Worm (Caenorhabditis elegans) whole organism, L1 larva: ENCODE results near the gene twk-9.

ENCODE experiments used
- C16A3.4 ChIP-seq: fragments of 150-350 bp; optimal IDR thresholded peaks from 2 replicates; lab custom pipeline; 2014; ENCODE audit warnings: missing biosample characterization, missing genetic modification characterization
- Y116A8C.19 ChIP-seq: sonication (generic microtip); optimal IDR thresholded peaks from 2 replicates; lab custom pipeline; 2016; ENCODE audit warnings: missing compliant biosample characterization, missing genetic modification characterization, borderline replicate concordance
- alr-1 ChIP-seq: fragments of 200-800 bp; sonication (Bioruptor generic); optimal IDR thresholded peaks from 2 replicates; lab custom pipeline; 2018; ENCODE audit warnings: borderline replicate concordance, mild to moderate bottlenecking, missing genetic modification characterization, missing compliant biosample characterization
- ceh-63 ChIP-seq: fragments of 200-800 bp; sonication (Bioruptor generic); optimal IDR thresholded peaks from 2 replicates; lab custom pipeline; 2018; ENCODE audit warnings: mild to moderate bottlenecking, missing genetic modification characterization, missing compliant biosample characterization
- ceh-8 ChIP-seq: fragments of 200-800 bp; sonication (Bioruptor generic); optimal IDR thresholded peaks from 2 replicates; lab custom pipeline; 2018; ENCODE audit warnings: mild to moderate bottlenecking, missing genetic modification characterization, moderate library complexity, missing compliant biosample characterization
- ceh-82 ChIP-seq, 3 experiments: fragments of 150-350 bp in 1 of 3; sonication (generic microtip) in 2 of 3; optimal IDR thresholded peaks; 2 replicates each; lab custom pipeline; 2014 to 2017; ENCODE audit warnings: missing biosample characterization in 3 of 3, missing genetic modification characterization in 3 of 3
- ceh-90 ChIP-seq: sonication (generic microtip); optimal IDR thresholded peaks from 2 replicates; lab custom pipeline; 2016; ENCODE audit warnings: missing genetic modification characterization, missing compliant biosample characterization
- ces-1 ChIP-seq: fragments of 150-350 bp; optimal IDR thresholded peaks from 2 replicates; lab custom pipeline; 2014; ENCODE audit warnings: missing biosample characterization, missing genetic modification reagents, missing genetic modification characterization
- dpl-1 ChIP-seq, 3 experiments: fragments of 150-350 bp in 2 of 3; sonication (generic microtip) in 1 of 3; optimal IDR thresholded peaks; 2 replicates each; lab custom pipeline; 2014 to 2017; ENCODE audit warnings: missing biosample characterization in 3 of 3, missing genetic modification characterization in 3 of 3, missing genetic modification reagents in 3 of 3
- dsc-1 ChIP-seq: sonication (generic microtip); optimal IDR thresholded peaks from 2 replicates; lab custom pipeline; 2016; ENCODE audit warnings: mild to moderate bottlenecking, missing genetic modification characterization, missing compliant biosample characterization
- efl-1 ChIP-seq, 4 experiments: fragments of 150-350 bp; optimal IDR thresholded peaks in 3 of 4; peaks in 1 of 4; 1 replicate in 1 of 4; 2 replicates in 3 of 4; lab custom pipeline; 2014; ENCODE audit warnings: missing biosample characterization in 2 of 4, missing genetic modification characterization in 2 of 4, missing genetic modification reagents in 2 of 4
- egl-13 ChIP-seq: sonication (generic microtip); optimal IDR thresholded peaks from 2 replicates; lab custom pipeline; 2016; ENCODE audit warnings: missing genotype, missing genetic modification reagents, missing genetic modification characterization, missing compliant biosample characterization
- egl-27 ChIP-seq, 2 experiments: fragments of 150-350 bp in 1 of 2; sonication (generic microtip); optimal IDR thresholded peaks; 3 replicates each; lab custom pipeline; 2017 to 2018; ENCODE audit warnings: missing biosample characterization in 2 of 2, missing genetic modification characterization in 2 of 2, missing genetic modification reagents in 2 of 2
- ets-5 ChIP-seq: fragments of 200-800 bp; sonication (Bioruptor generic); IDR thresholded peaks from 2 replicates; pipeline ENCODE4 v1.3.6; 2022; ENCODE audit warnings: missing genetic modification characterization, missing compliant biosample characterization
- fkh-10 ChIP-seq: sonication (generic microtip); optimal IDR thresholded peaks from 2 replicates; lab custom pipeline; 2017; ENCODE audit warnings: missing biosample characterization, missing genetic modification reagents, missing genetic modification characterization
- fkh-8 ChIP-seq: sonication (generic microtip); optimal IDR thresholded peaks from 2 replicates; lab custom pipeline; 2016; ENCODE audit warnings: mild to moderate bottlenecking, missing genetic modification characterization, missing compliant biosample characterization
- fos-1 ChIP-seq: fragments of 150-350 bp; optimal IDR thresholded peaks from 2 replicates; lab custom pipeline; 2014; ENCODE audit warnings: missing biosample characterization, missing genetic modification characterization
- hlh-17 ChIP-seq: fragments of 200-800 bp; sonication (Bioruptor generic); optimal IDR thresholded peaks from 2 replicates; lab custom pipeline; 2018; ENCODE audit warnings: missing genetic modification characterization, mild to moderate bottlenecking, missing compliant biosample characterization, moderate library complexity, borderline replicate concordance
- hlh-4 ChIP-seq: sonication (generic microtip); optimal IDR thresholded peaks from 2 replicates; lab custom pipeline; 2016; ENCODE audit warnings: mild to moderate bottlenecking, missing genetic modification characterization, missing compliant biosample characterization
- isw-1 ChIP-seq: fragments of 200-800 bp; sonication (Bioruptor generic); IDR thresholded peaks from 2 replicates; pipeline ENCODE4 v1.3.6; 2022; ENCODE audit warnings: missing genetic modification characterization, missing compliant biosample characterization
- lin-13 ChIP-seq: fragments of 150-350 bp; optimal IDR thresholded peaks from 2 replicates; lab custom pipeline; 2014; ENCODE audit warnings: missing biosample characterization, missing genetic modification reagents, missing genetic modification characterization
- lin-14 ChIP-seq: fragments of 200-800 bp; sonication (Bioruptor generic); optimal IDR thresholded peaks from 2 replicates; lab custom pipeline; 2018; ENCODE audit warnings: mild to moderate bottlenecking, missing genetic modification characterization, moderate library complexity, missing compliant biosample characterization
- lin-35 ChIP-seq, 2 experiments: fragments of 150-350 bp; optimal IDR thresholded peaks; 2 replicates each; lab custom pipeline; 2014; ENCODE audit warnings: missing biosample characterization in 2 of 2, missing genetic modification characterization in 2 of 2, missing genetic modification reagents in 2 of 2
- mab-9 ChIP-seq: fragments of 200-800 bp; sonication (Bioruptor generic); IDR thresholded peaks from 2 replicates; pipeline ENCODE4 v1.3.6; 2022; ENCODE audit warnings: missing genetic modification reagents, missing genetic modification characterization, missing compliant biosample characterization
- mef-2 ChIP-seq: fragments of 150-350 bp; optimal IDR thresholded peaks from 2 replicates; lab custom pipeline; 2014; ENCODE audit warnings: missing biosample characterization, missing genetic modification characterization
- mep-1 ChIP-seq: fragments of 150-350 bp; optimal IDR thresholded peaks from 2 replicates; lab custom pipeline; 2014; ENCODE audit warnings: missing biosample characterization, missing genetic modification characterization
- nhr-11 ChIP-seq: fragments of 150-350 bp; optimal IDR thresholded peaks from 2 replicates; lab custom pipeline; 2014; ENCODE audit warnings: missing biosample characterization, missing genetic modification characterization
- nhr-237 ChIP-seq: fragments of 150-350 bp; optimal IDR thresholded peaks from 2 replicates; lab custom pipeline; 2014; ENCODE audit warnings: missing biosample characterization, missing genetic modification characterization
- nhr-28 ChIP-seq: fragments of 150-350 bp; optimal IDR thresholded peaks from 2 replicates; lab custom pipeline; 2014; ENCODE audit warnings: missing biosample characterization, missing genetic modification characterization
- nhr-71 ChIP-seq: sonication (generic microtip); optimal IDR thresholded peaks from 2 replicates; lab custom pipeline; 2016; ENCODE audit warnings: mild to moderate bottlenecking, missing genetic modification characterization, moderate library complexity, missing compliant biosample characterization
- nhr-76 ChIP-seq: sonication (generic microtip); optimal IDR thresholded peaks from 2 replicates; lab custom pipeline; 2017; ENCODE audit warnings: missing biosample characterization, missing genetic modification characterization
- nhr-77 ChIP-seq: fragments of 150-350 bp; optimal IDR thresholded peaks from 2 replicates; lab custom pipeline; 2014; ENCODE audit warnings: missing biosample characterization, missing genetic modification characterization
- nhr-84 ChIP-seq: sonication (generic microtip); optimal IDR thresholded peaks from 2 replicates; lab custom pipeline; 2017; ENCODE audit warnings: missing biosample characterization, missing genetic modification characterization
- nhr-85 ChIP-seq: sonication (generic microtip); peaks from one replicate; lab custom pipeline; 2016; ENCODE audit warnings: missing genetic modification characterization, inconsistent platforms, missing compliant biosample characterization
- pag-3 ChIP-seq: sonication (generic microtip); optimal IDR thresholded peaks from 2 replicates; lab custom pipeline; 2017; ENCODE audit warnings: missing genetic modification characterization, mild to moderate bottlenecking, missing compliant biosample characterization, antibody characterized with exemption, borderline replicate concordance; ENCODE audit not compliant: insufficient read depth
- rnt-1 ChIP-seq: sonication (generic microtip); optimal IDR thresholded peaks from 2 replicates; lab custom pipeline; 2016; ENCODE audit warnings: mild to moderate bottlenecking, missing genetic modification characterization, moderate library complexity, missing compliant biosample characterization
- skn-1 ChIP-seq: fragments of 150-350 bp; optimal IDR thresholded peaks from 2 replicates; lab custom pipeline; 2014; ENCODE audit warnings: missing biosample characterization, missing genetic modification characterization
- snu-23 ChIP-seq: sonication (generic microtip); optimal IDR thresholded peaks from 2 replicates; lab custom pipeline; 2016; ENCODE audit warnings: missing genetic modification characterization, missing compliant biosample characterization
- sox-4 ChIP-seq: sonication (generic microtip); optimal IDR thresholded peaks from 2 replicates; lab custom pipeline; 2016; ENCODE audit warnings: missing genetic modification characterization, missing compliant biosample characterization
- sptf-1 ChIP-seq: fragments of 150-350 bp; optimal IDR thresholded peaks from 2 replicates; lab custom pipeline; 2014; ENCODE audit warnings: missing biosample characterization, missing genetic modification characterization
- swsn-7 ChIP-seq: sonication (generic microtip); optimal IDR thresholded peaks from 2 replicates; lab custom pipeline; 2016; ENCODE audit warnings: missing genetic modification characterization, missing compliant biosample characterization
- tbx-2 ChIP-seq: sonication (generic microtip); optimal IDR thresholded peaks from 2 replicates; lab custom pipeline; 2016; ENCODE audit warnings: missing genetic modification characterization, missing compliant biosample characterization
- tlp-1 ChIP-seq: fragments of 150-350 bp; optimal IDR thresholded peaks from 2 replicates; lab custom pipeline; 2014; ENCODE audit warnings: missing biosample characterization, missing genetic modification characterization
- unc-130 ChIP-seq: fragments of 150-350 bp; optimal IDR thresholded peaks from 2 replicates; lab custom pipeline; 2017; ENCODE audit warnings: missing biosample characterization, missing genetic modification characterization, inconsistent platforms
- unc-30 ChIP-seq: sonication (generic microtip); optimal IDR thresholded peaks from 2 replicates; lab custom pipeline; 2017; ENCODE audit warnings: missing biosample characterization, missing genetic modification characterization
- unc-62 ChIP-seq: fragments of 150-350 bp; optimal IDR thresholded peaks from 2 replicates; lab custom pipeline; 2014; ENCODE audit warnings: missing biosample characterization, missing genetic modification reagents, missing genetic modification characterization
- unc-86 ChIP-seq: sonication (generic microtip); optimal IDR thresholded peaks from 2 replicates; lab custom pipeline; 2016; ENCODE audit warnings: missing genetic modification characterization, missing compliant biosample characterization
- unc-98 ChIP-seq: fragments of 200-800 bp; sonication (Bioruptor generic); IDR thresholded peaks from 2 replicates; pipeline ENCODE4 v1.3.6; 2022; ENCODE audit warnings: missing genetic modification characterization, missing compliant biosample characterization
- vab-15 ChIP-seq: sonication (generic microtip); optimal IDR thresholded peaks from 2 replicates; lab custom pipeline; 2017; ENCODE audit warnings: missing genotype, mild to moderate bottlenecking, missing genetic modification characterization, missing compliant biosample characterization
- xbp-1 ChIP-seq: sonication (generic microtip); optimal IDR thresholded peaks from 2 replicates; lab custom pipeline; 2016; ENCODE audit warnings: missing genetic modification characterization, missing compliant biosample characterization
- zip-4 ChIP-seq: fragments of 200-800 bp; sonication (Bioruptor generic); optimal IDR thresholded peaks from 2 replicates; lab custom pipeline; 2018; ENCODE audit warnings: mild to moderate bottlenecking, missing genetic modification characterization, moderate library complexity, missing compliant biosample characterization
- ztf-4 ChIP-seq: fragments of 150-350 bp; optimal IDR thresholded peaks from 2 replicates; lab custom pipeline; 2014; ENCODE audit warnings: missing biosample characterization, missing genetic modification characterization

twk-9 gene

ce11 chrIV:9737204-9737790, 44.3 kb downstream of the twk-9 start, which contains the start of gene cka-1:
TSS of gene cka-1 (minus strand) at chrIV:9737621.
- no peak for TF ChIP-seq xbp-1 (tag; lab: Kevin White, UChicago)
- peak in 1 of 2 experiments; percentile 6 for TF ChIP-seq efl-1 (optimal IDR thresholded peaks at IDR 0.05; lab: Kevin White, UChicago)
- TF ChIP-seq efl-1 (GFP tag; optimal IDR thresholded peaks at IDR 0.05 in 1 of 2; lab: Kevin White, UChicago) = peak in 1 of 2 experiments; percentile 89
- no peak for TF ChIP-seq zip-4 (GFP tag; lab: Kevin White, UChicago)
- no peak for TF ChIP-seq mep-1 (tag; lab: Kevin White, UChicago)
- TF ChIP-seq skn-1 (tag; lab: Kevin White, UChicago) = no peak
- no peak for TF ChIP-seq nhr-76 (tag; lab: Kevin White, UChicago)
- TF ChIP-seq fkh-10 (GFP tag; lab: Kevin White, UChicago) = no peak
- TF ChIP-seq lin-13 (GFP tag; lab: Kevin White, UChicago) = no peak
- TF ChIP-seq nhr-85 = peak; percentile 48
- no peak for TF ChIP-seq mab-9 (GFP tag; lab: Robert Waterston, UW)
- TF ChIP-seq isw-1 (GFP tag; lab: Robert Waterston, UW) = no peak
- TF ChIP-seq egl-13 = no peak
- TF ChIP-seq unc-130 (tag; lab: Kevin White, UChicago) = no peak
- no peak for TF ChIP-seq tlp-1 (tag; lab: Kevin White, UChicago)
- TF ChIP-seq ztf-4 (tag; lab: Kevin White, UChicago) = no peak
- no peak for TF ChIP-seq ceh-82 (tag; optimal IDR thresholded peaks at IDR 0.05; lab: Kevin White, UChicago)
- TF ChIP-seq unc-98 = no peak
- TF ChIP-seq egl-27 (tag; optimal IDR thresholded peaks at IDR 0.05; lab: Kevin White, UChicago) = no peak
- no peak for TF ChIP-seq nhr-77
- peak; percentile 67 for TF ChIP-seq vab-15 (tag; lab: Kevin White, UChicago)
- no peak for TF ChIP-seq Y116A8C.19 (tag; lab: Kevin White, UChicago)
- TF ChIP-seq nhr-84 (tag; lab: Kevin White, UChicago) = no peak
- peak; percentile 9 for TF ChIP-seq tbx-2
- TF ChIP-seq swsn-7 (tag; lab: Kevin White, UChicago) = no peak
- TF ChIP-seq pag-3 (tag; lab: Kevin White, UChicago) = no peak
- no peak for TF ChIP-seq sox-4 (tag; lab: Kevin White, UChicago)
- no peak for TF ChIP-seq nhr-11
- peak; percentile 16 for TF ChIP-seq C16A3.4 (tag; lab: Kevin White, UChicago)
- peak; percentile 71 for TF ChIP-seq lin-14 (GFP tag; lab: Kevin White, UChicago)
- TF ChIP-seq unc-62 = no peak
- TF ChIP-seq unc-30 (tag; lab: Kevin White, UChicago) = no peak
- TF ChIP-seq snu-23 = no peak
- no peak for TF ChIP-seq hlh-4 (tag; lab: Kevin White, UChicago)
- no peak for TF ChIP-seq ceh-90
- TF ChIP-seq dsc-1 = no peak
- no peak for TF ChIP-seq rnt-1
- no peak for TF ChIP-seq fkh-8 (tag; lab: Kevin White, UChicago)
- no peak for TF ChIP-seq nhr-28 (tag; lab: Kevin White, UChicago)
- no peak for TF ChIP-seq dpl-1 (GFP tag; optimal IDR thresholded peaks at IDR 0.05; lab: Kevin White, UChicago)
- peak in 1 of 2 experiments; percentile 55 for TF ChIP-seq lin-35 (GFP tag; optimal IDR thresholded peaks at IDR 0.05; lab: Kevin White, UChicago)
- TF ChIP-seq ceh-63 (GFP tag; lab: Kevin White, UChicago) = no peak
- no peak for TF ChIP-seq alr-1
- TF ChIP-seq nhr-237 (tag; lab: Kevin White, UChicago) = no peak
- no peak for TF ChIP-seq ceh-8
- TF ChIP-seq unc-86 (tag; lab: Kevin White, UChicago) = no peak
- TF ChIP-seq mef-2 (tag; lab: Kevin White, UChicago) = no peak
- no peak for TF ChIP-seq sptf-1 (tag; lab: Kevin White, UChicago)
- no peak for TF ChIP-seq hlh-17 (GFP tag; lab: Kevin White, UChicago)
- TF ChIP-seq fos-1 (tag; lab: Kevin White, UChicago) = no peak
- peak; percentile 63 for TF ChIP-seq nhr-71 (tag; lab: Kevin White, UChicago)
- no peak for TF ChIP-seq ets-5 (GFP tag; lab: Robert Waterston, UW)
- TF ChIP-seq ces-1 (GFP tag; lab: Kevin White, UChicago) = no peak
